Worm (Caenorhabditis elegans): ENCODE results near the gene tag-77.

DNA sequence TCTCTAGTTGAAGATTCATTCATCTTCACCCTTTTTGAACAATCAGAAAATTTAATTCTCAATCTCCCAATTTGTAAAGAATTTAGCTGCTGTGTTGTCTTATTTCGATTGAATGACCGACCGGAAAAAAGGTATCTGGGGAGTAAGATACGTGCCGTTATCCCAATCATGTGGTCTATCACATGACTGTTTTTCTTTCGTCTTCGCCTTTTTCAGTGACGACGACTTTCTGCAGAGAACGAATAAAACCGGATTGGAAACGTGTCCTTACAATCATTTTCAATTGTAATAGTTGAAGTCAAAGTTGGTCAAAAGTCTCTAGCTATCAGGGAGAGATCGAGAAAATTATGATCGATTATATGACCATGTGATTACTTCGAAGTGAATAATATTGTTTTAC, 18.7 kb upstream of the tag-77 start:
- no peak for TF ChIP-seq ztf-4 (tag; optimal IDR thresholded peaks at IDR 0.05)
- TF ChIP-seq nhr-12 (tag; optimal IDR thresholded peaks at IDR 0.05) = no peak
- peak; percentile 73 for TF ChIP-seq blmp-1 (tag; optimal IDR thresholded peaks at IDR 0.05; ENCODE audit: insufficient read depth)

Measured in whole organism, L2 larva.